Worm (Caenorhabditis elegans) whole organism, L3 larva: ENCODE data around the gene Y57A10A.29.

Source experiments
- R02D3.7 ChIP-seq: fragments of 150-350 bp; optimal IDR thresholded peaks from 2 replicates; lab custom pipeline; 2014; ENCODE audit warnings: missing biosample characterization, missing genetic modification characterization
- ZK546.5 ChIP-seq: sonication (generic microtip); optimal IDR thresholded peaks from 2 replicates; lab custom pipeline; 2017; ENCODE audit warnings: missing biosample characterization, missing genetic modification characterization
- aly-2 ChIP-seq: fragments of 150-350 bp; optimal IDR thresholded peaks from 2 replicates; lab custom pipeline; 2014; ENCODE audit warnings: missing biosample characterization, missing genetic modification characterization
- ceh-16 ChIP-seq: sonication (generic microtip); optimal IDR thresholded peaks from 2 replicates; lab custom pipeline; 2017; ENCODE audit warnings: missing biosample characterization, missing genetic modification characterization
- ceh-28 ChIP-seq: fragments of 150-350 bp; optimal IDR thresholded peaks from 2 replicates; lab custom pipeline; 2014; ENCODE audit warnings: missing biosample characterization, missing genetic modification reagents, missing genetic modification characterization
- egl-27 ChIP-seq: sonication (generic microtip); optimal IDR thresholded peaks from 4 replicates; lab custom pipeline; 2017; ENCODE audit warnings: missing biosample characterization, missing genetic modification reagents, missing genetic modification characterization
- egl-5 ChIP-seq: fragments of 150-350 bp; optimal IDR thresholded peaks from 2 replicates; lab custom pipeline; 2017; ENCODE audit warnings: missing biosample characterization, missing genetic modification reagents, missing genetic modification characterization, inconsistent platforms
- elt-2 ChIP-seq: sonication (generic microtip); optimal IDR thresholded peaks from 2 replicates; lab custom pipeline; 2016; ENCODE audit warnings: missing genetic modification reagents, mild to moderate bottlenecking, missing genetic modification characterization, missing compliant biosample characterization
- elt-3 ChIP-seq, 3 experiments: fragments of 150-350 bp in 1 of 3; sonication (generic microtip) in 2 of 3; optimal IDR thresholded peaks; 2 replicates in 2 of 3; 4 replicates in 1 of 3; lab custom pipeline; 2014 to 2017; ENCODE audit warnings: missing biosample characterization in 3 of 3, missing genetic modification characterization in 3 of 3
- fkh-2 ChIP-seq: fragments of 150-350 bp; optimal IDR thresholded peaks from 2 replicates; lab custom pipeline; 2014; ENCODE audit warnings: missing biosample characterization, missing genetic modification reagents, missing genetic modification characterization
- hmg-11 ChIP-seq: sonication (generic microtip); optimal IDR thresholded peaks from 2 replicates; lab custom pipeline; 2016; ENCODE audit warnings: missing genetic modification characterization, missing compliant biosample characterization
- jun-1 ChIP-seq: fragments of 150-350 bp; optimal IDR thresholded peaks from 2 replicates; lab custom pipeline; 2014; ENCODE audit warnings: missing biosample characterization, missing genetic modification reagents, missing genetic modification characterization
- lin-15B ChIP-seq: fragments of 150-350 bp; optimal IDR thresholded peaks from 2 replicates; lab custom pipeline; 2014; ENCODE audit warnings: missing biosample characterization, missing genetic modification characterization
- lin-39 ChIP-seq: fragments of 150-350 bp; optimal IDR thresholded peaks from 2 replicates; lab custom pipeline; 2018; ENCODE audit warnings: missing biosample characterization, missing genetic modification reagents, missing genetic modification characterization
- nfya-1 ChIP-seq: sonication (generic microtip); optimal IDR thresholded peaks from 2 replicates; lab custom pipeline; 2017; ENCODE audit warnings: missing genetic modification characterization, mild to moderate bottlenecking, missing compliant biosample characterization, antibody characterized with exemption, moderate library complexity; ENCODE audit not compliant: insufficient read depth
- nhr-12 ChIP-seq: fragments of 150-350 bp; optimal IDR thresholded peaks from 2 replicates; lab custom pipeline; 2014; ENCODE audit warnings: missing biosample characterization, missing genetic modification characterization
- nhr-25 ChIP-seq: sonication (generic microtip); optimal IDR thresholded peaks from 2 replicates; lab custom pipeline; 2017; ENCODE audit warnings: missing biosample characterization, missing genetic modification characterization
- nhr-28 ChIP-seq: fragments of 150-350 bp; optimal IDR thresholded peaks from 2 replicates; lab custom pipeline; 2014; ENCODE audit warnings: missing biosample characterization, missing genetic modification characterization
- nhr-43 ChIP-seq: sonication (generic microtip); optimal IDR thresholded peaks from 2 replicates; lab custom pipeline; 2016; ENCODE audit warnings: mild to moderate bottlenecking, missing genetic modification characterization, missing compliant biosample characterization; ENCODE audit not compliant: poor library complexity, severe bottlenecking
- nhr-67 ChIP-seq: fragments of 150-350 bp; optimal IDR thresholded peaks from 2 replicates; lab custom pipeline; 2014; ENCODE audit warnings: missing biosample characterization, missing genetic modification characterization
- nhr-76 ChIP-seq: fragments of 150-350 bp; sonication (generic microtip); optimal IDR thresholded peaks from 5 replicates; lab custom pipeline; 2014; ENCODE audit warnings: missing biosample characterization, missing genetic modification characterization
- pha-4 ChIP-seq: fragments of 150-350 bp; optimal IDR thresholded peaks from 2 replicates; lab custom pipeline; 2014; ENCODE audit warnings: missing biosample characterization, missing genetic modification reagents, missing genetic modification characterization
- skn-1 ChIP-seq: fragments of 150-350 bp; optimal IDR thresholded peaks from 2 replicates; lab custom pipeline; 2014; ENCODE audit warnings: missing biosample characterization, missing genetic modification characterization
- snpc-4 ChIP-seq: fragments of 150-350 bp; optimal IDR thresholded peaks from 2 replicates; lab custom pipeline; 2014; ENCODE audit warnings: missing biosample characterization, missing genetic modification characterization
- unc-39 ChIP-seq: sonication (generic microtip); optimal IDR thresholded peaks from 4 replicates; lab custom pipeline; 2017; ENCODE audit warnings: missing biosample characterization, missing genetic modification characterization
- unc-62 ChIP-seq: fragments of 150-350 bp; sonication (generic microtip); optimal IDR thresholded peaks from 4 replicates; lab custom pipeline; 2014; ENCODE audit warnings: missing biosample characterization, missing genetic modification reagents, missing genetic modification characterization
- zag-1 ChIP-seq: fragments of 150-350 bp; optimal IDR thresholded peaks from 2 replicates; lab custom pipeline; 2014; ENCODE audit warnings: missing biosample characterization, missing genetic modification characterization
- ztf-11 ChIP-seq: fragments of 150-350 bp; optimal IDR thresholded peaks from 2 replicates; lab custom pipeline; 2014; ENCODE audit warnings: missing biosample characterization, missing genetic modification characterization
- ztf-4 ChIP-seq: fragments of 150-350 bp; optimal IDR thresholded peaks from 2 replicates; lab custom pipeline; 2014; ENCODE audit warnings: missing biosample characterization, missing genetic modification characterization

Gene Y57A10A.29

ce11 chrII:12266797-12267196 is 12.6 kb upstream of the Y57A10A.29 start:
- no peak for TF ChIP-seq pha-4 (tag; lab: Kevin White, UChicago)
- no peak for TF ChIP-seq ztf-11 (tag; lab: Kevin White, UChicago)
- peak; percentile 55 for TF ChIP-seq elt-2 (tag; lab: Kevin White, UChicago)
- no peak for TF ChIP-seq ceh-28 (tag; lab: Kevin White, UChicago)
- no peak for TF ChIP-seq ZK546.5

DNA sequence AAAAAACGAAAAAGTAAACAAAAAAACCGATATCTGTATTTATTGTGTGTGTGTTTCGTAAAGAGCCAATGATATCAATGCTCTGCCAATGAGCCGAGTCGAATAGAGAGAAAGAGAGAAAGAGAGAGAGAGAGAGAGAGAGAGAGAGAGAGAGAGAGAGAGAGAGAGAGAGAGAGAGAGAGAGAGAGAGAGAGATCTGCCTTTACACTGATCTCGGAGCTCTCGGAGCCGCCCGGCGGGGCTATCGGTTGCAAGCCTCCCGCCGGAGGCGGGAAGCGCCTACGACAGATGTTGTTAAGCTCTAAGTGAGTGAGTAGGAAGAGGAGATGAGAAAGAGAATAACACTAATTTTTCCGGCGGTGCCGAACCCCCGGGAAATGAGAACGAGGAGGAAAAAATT is 10.5 kb upstream of the Y57A10A.29 start:
- TF ChIP-seq nfya-1 (tag; lab: Kevin White, UChicago) (peak; percentile 39), egl-5 (no peak)

DNA sequence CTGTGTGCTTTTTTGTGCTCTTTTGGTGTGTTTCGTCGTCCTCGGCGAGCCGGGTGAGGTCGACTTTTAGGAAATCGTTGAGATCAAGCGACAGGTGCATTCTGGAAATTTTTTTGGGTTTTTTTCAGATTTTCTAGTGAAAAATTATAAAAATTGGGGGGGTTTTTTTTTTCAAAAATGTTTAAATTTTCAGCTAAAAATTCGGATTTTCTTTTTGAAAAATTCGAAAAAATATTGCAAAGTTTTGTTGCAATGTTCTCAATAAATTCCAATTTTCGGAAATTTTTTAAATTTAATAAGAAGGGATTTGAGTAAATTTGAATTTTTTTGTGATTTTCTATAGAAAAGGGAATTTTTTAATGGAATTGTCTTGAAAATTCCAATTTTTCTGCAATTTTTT is 4.4 kb upstream of the Y57A10A.29 start, which contains the start of gene Y57A10A.27:
Gene Y57A10A.27, minus strand, starts transcription at position 101 of the 400 bp plus-strand sequence.
- TF ChIP-seq zag-1 (tag; lab: Kevin White, UChicago), result no peak
- TF ChIP-seq snpc-4 (tag; lab: Kevin White, UChicago), result no peak
- TF ChIP-seq nhr-67 (tag; lab: Kevin White, UChicago), result no peak
- no peak for TF ChIP-seq ceh-16 (tag; lab: Kevin White, UChicago)

DNA sequence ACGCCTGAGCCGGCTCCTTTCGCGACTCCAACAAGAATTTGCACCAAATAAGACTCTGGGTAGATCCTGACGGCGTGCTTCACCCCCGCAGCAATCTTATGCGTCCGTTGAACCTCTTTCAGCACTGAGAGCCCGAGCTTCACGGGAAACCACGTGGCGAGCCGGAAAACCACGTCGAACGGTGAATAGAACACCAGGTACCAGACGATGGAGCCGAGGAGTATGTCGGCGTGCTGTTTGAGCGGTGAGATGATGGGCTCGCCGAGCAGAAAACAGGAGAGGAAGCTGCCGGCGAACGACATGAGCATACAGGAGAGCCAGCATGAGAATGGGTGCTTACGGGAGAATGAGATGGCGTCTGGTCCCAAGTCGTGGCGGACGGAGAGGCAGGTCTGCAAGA is 759 bp upstream of the Y57A10A.29 start:
- no peak for TF ChIP-seq egl-27 (tag; lab: Kevin White, UChicago)
- no peak for TF ChIP-seq lin-15B (tag; lab: Kevin White, UChicago)
- no peak for TF ChIP-seq jun-1 (tag; lab: Kevin White, UChicago)
- TF ChIP-seq nhr-25 (tag; lab: Kevin White, UChicago), result no peak
- TF ChIP-seq nhr-76, result no peak
- no peak for TF ChIP-seq ztf-4 (tag; lab: Kevin White, UChicago)
- no peak for TF ChIP-seq ZK546.5
- TF ChIP-seq unc-39 (tag; lab: Kevin White, UChicago), result no peak
- TF ChIP-seq pha-4 (tag; lab: Kevin White, UChicago), result no peak
- TF ChIP-seq ceh-16 (tag; lab: Kevin White, UChicago), result no peak
- TF ChIP-seq ztf-11 (tag; lab: Kevin White, UChicago), result no peak
- no peak for TF ChIP-seq zag-1 (tag; lab: Kevin White, UChicago)
- no peak for TF ChIP-seq elt-3 (tag; optimal IDR thresholded peaks at IDR 0.05; lab: Kevin White, UChicago)
- no peak for TF ChIP-seq skn-1

DNA sequence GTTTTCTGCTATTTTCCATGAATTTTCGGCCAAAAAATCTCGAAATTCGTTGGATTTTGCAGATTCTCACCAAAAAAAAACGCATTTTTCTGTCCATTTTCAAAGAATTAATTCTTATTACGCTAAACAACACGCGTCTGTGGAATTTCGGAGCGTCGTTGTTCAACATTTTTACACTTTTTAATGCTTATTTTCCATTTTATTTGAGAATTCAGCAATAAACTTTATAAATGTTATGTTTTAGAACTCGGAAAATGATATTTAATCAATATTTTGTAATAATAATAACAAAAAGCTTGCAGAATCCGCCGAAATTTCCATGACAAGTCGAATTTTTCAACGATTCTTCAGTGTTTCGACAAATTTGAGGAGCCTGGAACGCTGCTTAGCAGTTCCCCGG is 999 bp downstream of the Y57A10A.29 start, which contains the start of gene ife-5:
Gene ife-5, plus strand, starts transcription at position 301 of the 400 bp plus-strand sequence.
- TF ChIP-seq unc-62 (GFP tag; lab: Kevin White, UChicago) (no peak), nhr-12 (tag; lab: Kevin White, UChicago) (no peak), egl-5 (no peak), snpc-4 (tag; lab: Kevin White, UChicago) (no peak), skn-1 (no peak), R02D3.7 (tag; lab: Kevin White, UChicago) (no peak), nhr-25 (tag; lab: Kevin White, UChicago) (no peak), jun-1 (tag; lab: Kevin White, UChicago) (no peak), ztf-11 (tag; lab: Kevin White, UChicago) (no peak), hmg-11 (tag; lab: Kevin White, UChicago) (no peak)
- TF ChIP-seq, all 47 proteins: peak for 0

- TF ChIP-seq nhr-28 (tag; lab: Kevin White, UChicago), result no peak
- TF ChIP-seq elt-2 (tag; lab: Kevin White, UChicago), result no peak
- TF ChIP-seq aly-2 (tag; lab: Kevin White, UChicago), result no peak
- TF ChIP-seq nhr-43 (tag; lab: Kevin White, UChicago), result no peak
- no peak for TF ChIP-seq egl-5
- TF ChIP-seq fkh-2, result no peak
- TF ChIP-seq egl-27 (tag; lab: Kevin White, UChicago), result no peak
- TF ChIP-seq nfya-1 (tag; lab: Kevin White, UChicago), result no peak
- TF ChIP-seq unc-62 (GFP tag; lab: Kevin White, UChicago), result no peak
- no peak for TF ChIP-seq lin-39 (tag; lab: Kevin White, UChicago)
These were observed 4.7 kb downstream of the Y57A10A.29 start for ce11 chrII:12284045-12284444.
